Fruit fly (Drosophila melanogaster) whole organism, embryonic: ENCODE measurements around the gene Shawn.

Source experiments
- CG10543 ChIP-seq: fragments of 200-800 bp; sonication (Bioruptor generic); optimal IDR thresholded peaks from 3 replicates; lab custom pipeline; 2017; ENCODE audit warnings: missing biosample characterization, mild to moderate bottlenecking, missing genetic modification characterization, moderate library complexity
- CG11085 ChIP-seq: fragments of 200-800 bp; sonication (Bioruptor generic); IDR thresholded peaks from 2 replicates; pipeline ENCODE4 v1.3.6; 2022; ENCODE audit warnings: missing biosample characterization, missing genetic modification characterization
- CG12299 ChIP-seq: fragments of 200-800 bp; sonication (Bioruptor generic); optimal IDR thresholded peaks from 2 replicates; lab custom pipeline; 2018; ENCODE audit warnings: missing biosample characterization, mild to moderate bottlenecking, missing genetic modification characterization
- CG14860 ChIP-seq: fragments of 200-800 bp; sonication (Bioruptor generic); IDR thresholded peaks from 3 replicates; pipeline ENCODE4 v1.3.6; 2022; ENCODE audit warnings: missing biosample characterization, missing genetic modification characterization; ENCODE audit not compliant: partially characterized antibody
- CG2116 ChIP-seq: fragments of 200-800 bp; sonication (Bioruptor generic); optimal IDR thresholded peaks from 3 replicates; lab custom pipeline; 2018; ENCODE audit warnings: missing biosample characterization, mild to moderate bottlenecking, missing genetic modification characterization
- CG2129 ChIP-seq: fragments of 200-800 bp; sonication (Bioruptor generic); IDR thresholded peaks from 2 replicates; pipeline ENCODE4 v1.3.6; 2022; ENCODE audit warnings: missing biosample characterization, missing genetic modification characterization; ENCODE audit not compliant: partially characterized antibody
- CG2678 ChIP-seq: fragments of 200-800 bp; sonication (Bioruptor generic); optimal IDR thresholded peaks from 3 replicates; lab custom pipeline; 2019; ENCODE audit warnings: missing biosample characterization, mild to moderate bottlenecking, missing genetic modification characterization, moderate library complexity
- CG2875 ChIP-seq: fragments of 200-800 bp; sonication (Bioruptor generic); optimal IDR thresholded peaks from 2 replicates; lab custom pipeline; 2017; ENCODE audit warnings: missing biosample characterization, mild to moderate bottlenecking, missing genetic modification characterization, missing genetic modification reagents
- CG31365 ChIP-seq: fragments of 200-800 bp; sonication (Bioruptor generic); optimal IDR thresholded peaks from 2 replicates; lab custom pipeline; 2018; ENCODE audit warnings: missing biosample characterization, mild to moderate bottlenecking, missing genetic modification characterization
- CG3163 ChIP-seq: fragments of 200-800 bp; sonication (Bioruptor generic); optimal IDR thresholded peaks from 3 replicates; lab custom pipeline; 2016; ENCODE audit warnings: missing biosample characterization, missing genetic modification characterization
- CG3407 ChIP-seq: fragments of 200-800 bp; sonication (Bioruptor generic); optimal IDR thresholded peaks from 2 replicates; lab custom pipeline; 2018; ENCODE audit warnings: missing biosample characterization, mild to moderate bottlenecking, missing genetic modification characterization
- CG4360 ChIP-seq: fragments of 200-800 bp; sonication (Bioruptor generic); IDR thresholded peaks from 2 replicates; pipeline ENCODE4 v1.3.6; 2022; ENCODE audit warnings: missing biosample characterization, missing genetic modification characterization
- CG4424 ChIP-seq: fragments of 200-800 bp; sonication (Bioruptor generic); optimal IDR thresholded peaks from 3 replicates; lab custom pipeline; 2016; ENCODE audit warnings: missing biosample characterization, missing genetic modification characterization
- CG4730 ChIP-seq: fragments of 200-800 bp; sonication (Bioruptor generic); IDR thresholded peaks from 2 replicates; pipeline ENCODE4 v1.3.6; 2022; ENCODE audit warnings: missing biosample characterization, missing genetic modification characterization
- CG6254 ChIP-seq: fragments of 200-800 bp; sonication (Bioruptor generic); optimal IDR thresholded peaks from 3 replicates; lab custom pipeline; 2017; ENCODE audit warnings: mild to moderate bottlenecking, missing biosample characterization, missing genetic modification reagents, missing genetic modification characterization
- CG7786 ChIP-seq: fragments of 200-800 bp; sonication (Bioruptor generic); optimal IDR thresholded peaks from 2 replicates; lab custom pipeline; 2016; ENCODE audit warnings: missing biosample characterization, missing genetic modification characterization
- CG9876 ChIP-seq: fragments of 200-800 bp; sonication (Bioruptor generic); optimal IDR thresholded peaks from 2 replicates; lab custom pipeline; 2016; ENCODE audit warnings: missing biosample characterization, missing genetic modification characterization
- CHES-1-like ChIP-seq: fragments of 200-800 bp; sonication (Bioruptor generic); optimal IDR thresholded peaks from 2 replicates; lab custom pipeline; 2016; ENCODE audit warnings: missing biosample characterization, missing genetic modification characterization
- Chrac-16 ChIP-seq: fragments of 200-800 bp; sonication (Bioruptor generic); optimal IDR thresholded peaks from 3 replicates; lab custom pipeline; 2016; ENCODE audit warnings: missing biosample characterization, missing genetic modification characterization
- D ChIP-seq, 2 experiments: fragments of 200-800 bp in 1 of 2; fragments of >200 bp in 1 of 2; sonication (Bioruptor generic) in 1 of 2; optimal IDR thresholded peaks; 2 replicates in 1 of 2; 3 replicates in 1 of 2; lab custom pipeline; 2017; ENCODE audit warnings: mild to moderate bottlenecking in 1 of 2, missing biosample characterization in 1 of 2, missing genetic modification characterization in 1 of 2, missing genetic modification reagents in 1 of 2
- Deaf1 ChIP-seq: fragments of 200-800 bp; optimal IDR thresholded peaks from 3 replicates; lab custom pipeline; 2019; ENCODE audit warnings: missing biosample characterization, mild to moderate bottlenecking, missing genetic modification characterization, moderate library complexity
- Elba2 ChIP-seq: fragments of 200-800 bp; sonication (Bioruptor generic); optimal IDR thresholded peaks from 3 replicates; lab custom pipeline; 2016; ENCODE audit warnings: missing biosample characterization, missing genetic modification characterization
- Gsc ChIP-seq: fragments of 200-800 bp; sonication (Bioruptor generic); IDR thresholded peaks from 2 replicates; pipeline ENCODE4 v1.3.6; 2022; ENCODE audit warnings: missing biosample characterization, missing genetic modification characterization
- H2.0 ChIP-seq: fragments of 200-800 bp; sonication (Bioruptor generic); IDR thresholded peaks from 2 replicates; pipeline ENCODE4 v1.3.6; 2022; ENCODE audit warnings: missing biosample characterization, missing genetic modification characterization
- HmgD ChIP-seq: fragments of 200-800 bp; sonication (Bioruptor generic); optimal IDR thresholded peaks from 3 replicates; lab custom pipeline; 2016; ENCODE audit warnings: missing biosample characterization, missing genetic modification characterization
- Hsf ChIP-seq: fragments of 200-800 bp; sonication (Bioruptor generic); optimal IDR thresholded peaks from 3 replicates; lab custom pipeline; 2016; ENCODE audit warnings: missing biosample characterization, missing genetic modification characterization
- Med ChIP-seq: fragments of 200-800 bp; sonication (Bioruptor generic); peaks from one replicate; lab custom pipeline; 2016; ENCODE audit warnings: missing biosample characterization, missing genetic modification characterization, mild to moderate bottlenecking, inconsistent platforms, moderate library complexity
- Mes4 ChIP-seq: fragments of 200-800 bp; sonication (Bioruptor generic); optimal IDR thresholded peaks from 2 replicates; lab custom pipeline; 2016; ENCODE audit warnings: missing biosample characterization, missing genetic modification characterization
- Six4 ChIP-seq: fragments of 200-800 bp; sonication (Bioruptor generic); optimal IDR thresholded peaks from 2 replicates; lab custom pipeline; 2016; ENCODE audit warnings: missing biosample characterization, missing genetic modification characterization
- Sry-δ ChIP-seq: fragments of 200-800 bp; sonication (Bioruptor generic); optimal IDR thresholded peaks from 2 replicates; lab custom pipeline; 2016; ENCODE audit warnings: missing biosample characterization, missing genetic modification characterization
- ato ChIP-seq: fragments of 200-800 bp; sonication (Bioruptor generic); IDR thresholded peaks from 2 replicates; pipeline ENCODE4 v1.3.6; 2022; ENCODE audit warnings: missing biosample characterization, missing genetic modification characterization; ENCODE audit not compliant: partially characterized antibody
- bigmax ChIP-seq: fragments of 200-800 bp; sonication (Bioruptor generic); optimal IDR thresholded peaks from 2 replicates; lab custom pipeline; 2018; ENCODE audit warnings: missing biosample characterization, mild to moderate bottlenecking, missing genetic modification characterization
- cas ChIP-seq: fragments of 200-800 bp; sonication (Bioruptor generic); IDR thresholded peaks from 2 replicates; pipeline ENCODE4 v1.3.6; 2022; ENCODE audit warnings: missing biosample characterization, missing genetic modification characterization
- dmrt99B ChIP-seq: fragments of 200-800 bp; sonication (Bioruptor generic); optimal IDR thresholded peaks from 2 replicates; lab custom pipeline; 2018; ENCODE audit warnings: missing biosample characterization, mild to moderate bottlenecking, missing genetic modification characterization, moderate library complexity
- en ChIP-seq: fragments of 200-800 bp; sonication (Bioruptor generic); optimal IDR thresholded peaks from 2 replicates; lab custom pipeline; 2016; ENCODE audit warnings: missing biosample characterization, missing genetic modification characterization
- fd3F ChIP-seq: fragments of 200-800 bp; sonication (Bioruptor generic); optimal IDR thresholded peaks from 2 replicates; lab custom pipeline; 2018; ENCODE audit warnings: missing biosample characterization, mild to moderate bottlenecking, missing genetic modification characterization, moderate library complexity
- inv ChIP-seq: fragments of 200-800 bp; sonication (Bioruptor generic); IDR thresholded peaks from 2 replicates; pipeline ENCODE4 v1.3.6; 2022; ENCODE audit warnings: missing biosample characterization, missing genetic modification characterization; ENCODE audit not compliant: partially characterized antibody
- ken ChIP-seq: fragments of 200-800 bp; sonication (Bioruptor generic); IDR thresholded peaks from 3 replicates; pipeline ENCODE4 v1.3.6; 2022; ENCODE audit warnings: missing biosample characterization, missing genetic modification characterization
- klu ChIP-seq: fragments of 200-800 bp; sonication (Bioruptor generic); IDR thresholded peaks from 2 replicates; pipeline ENCODE4 v1.3.6; 2022; ENCODE audit warnings: missing biosample characterization, missing genetic modification characterization
- mam ChIP-seq: fragments of 200-800 bp; sonication (Bioruptor generic); optimal IDR thresholded peaks from 3 replicates; lab custom pipeline; 2016; ENCODE audit warnings: missing biosample characterization, missing genetic modification characterization
- onecut ChIP-seq: fragments of 200-800 bp; sonication (Bioruptor generic); IDR thresholded peaks from 2 replicates; pipeline ENCODE4 v1.3.6; 2022; ENCODE audit warnings: missing biosample characterization, missing genetic modification characterization
- org-1 ChIP-seq: fragments of 200-800 bp; sonication (Bioruptor generic); optimal IDR thresholded peaks from 2 replicates; lab custom pipeline; 2017; ENCODE audit warnings: missing biosample characterization, missing genetic modification characterization
- scrt ChIP-seq: fragments of 200-800 bp; sonication (Bioruptor generic); optimal IDR thresholded peaks from 2 replicates; lab custom pipeline; 2018; ENCODE audit warnings: missing biosample characterization, mild to moderate bottlenecking, missing genetic modification characterization, moderate library complexity
- sima ChIP-seq: fragments of 200-800 bp; sonication (Bioruptor generic); optimal IDR thresholded peaks from 2 replicates; lab custom pipeline; 2016; ENCODE audit warnings: missing biosample characterization, missing genetic modification characterization
- slp2 ChIP-seq: fragments of 200-800 bp; sonication (Bioruptor generic); optimal IDR thresholded peaks from 2 replicates; lab custom pipeline; 2016; ENCODE audit warnings: missing biosample characterization, missing genetic modification characterization
- sqz ChIP-seq: fragments of 200-800 bp; sonication (Bioruptor generic); optimal IDR thresholded peaks from 3 replicates; lab custom pipeline; 2018; ENCODE audit warnings: missing biosample characterization, mild to moderate bottlenecking, missing genetic modification characterization
- unc-4 ChIP-seq: fragments of 200-800 bp; sonication (Bioruptor generic); IDR thresholded peaks from 2 replicates; pipeline ENCODE4 v1.3.6; 2022; ENCODE audit warnings: missing biosample characterization, missing genetic modification characterization; ENCODE audit not compliant: partially characterized antibody
- wek ChIP-seq: fragments of 200-800 bp; sonication (Bioruptor generic); optimal IDR thresholded peaks from 3 replicates; lab custom pipeline; 2018; ENCODE audit warnings: missing biosample characterization, mild to moderate bottlenecking, missing genetic modification characterization, moderate library complexity
- wor ChIP-seq: fragments of 200-800 bp; sonication (Bioruptor generic); IDR thresholded peaks from 2 replicates; pipeline ENCODE4 v1.3.6; 2022; ENCODE audit warnings: missing biosample characterization, missing genetic modification characterization
- zen2 ChIP-seq: fragments of 200-800 bp; sonication (Bioruptor generic); IDR thresholded peaks from 3 replicates; pipeline ENCODE4 v1.3.6; 2022; ENCODE audit warnings: missing biosample characterization, missing genetic modification characterization; ENCODE audit not compliant: partially characterized antibody

Gene Shawn

dm6 chrX:19662583-19663195 is 51.4 kb downstream of the Shawn start (continued):
- TF ChIP-seq CG3407 (GFP tag; lab: Kevin White, UChicago) = no peak
- TF ChIP-seq CG6254 (GFP tag; lab: Kevin White, UChicago) = no peak
- TF ChIP-seq CG2678 (tag; lab: Kevin White, UChicago) = no peak
- TF ChIP-seq H2.0 (GFP tag; lab: Robert Waterston, UW) = no peak
- no peak for TF ChIP-seq D (optimal IDR thresholded peaks at IDR 0.05; lab: Kevin White, UChicago)
- TF ChIP-seq D (GFP tag; optimal IDR thresholded peaks at IDR 0.05; lab: Kevin White, UChicago) = no peak
- TF ChIP-seq CG2129 (GFP tag; lab: Robert Waterston, UW) = no peak
- TF ChIP-seq Deaf1 (tag; lab: Kevin White, UChicago) = peak; percentile 74
- no peak for TF ChIP-seq klu (GFP tag; lab: Robert Waterston, UW)
- no peak for TF ChIP-seq CG4424 (GFP tag; lab: Kevin White, UChicago)
- TF ChIP-seq ato (GFP tag; lab: Robert Waterston, UW) = no peak
- TF ChIP-seq CHES-1-like (GFP tag; lab: Kevin White, UChicago) = no peak
- TF ChIP-seq sima (GFP tag; lab: Kevin White, UChicago) = no peak
- no peak for TF ChIP-seq Mes4 (GFP tag; lab: Kevin White, UChicago)
- TF ChIP-seq CG3163 (GFP tag; lab: Kevin White, UChicago) = no peak
- TF ChIP-seq en (GFP tag; lab: Kevin White, UChicago) = no peak
- TF ChIP-seq Sry-δ = no peak
- TF ChIP-seq onecut (GFP tag; lab: Robert Waterston, UW) = 0 out of 2 replicates have a peak, but pooled peaks have one; percentile 9
- TF ChIP-seq CG4360 (GFP tag; lab: Robert Waterston, UW) = no peak
- no peak for TF ChIP-seq scrt (GFP tag; lab: Kevin White, UChicago)
- TF ChIP-seq slp2 = no peak
- 0 out of 2 replicates have a peak, but pooled peaks have one; percentile 32 for TF ChIP-seq cas
- TF ChIP-seq CG14860 (GFP tag; lab: Robert Waterston, UW) = no peak
- TF ChIP-seq dmrt99B (tag; lab: Kevin White, UChicago) = no peak
- TF ChIP-seq CG12299 (tag; lab: Kevin White, UChicago) = no peak
- TF ChIP-seq wek (GFP tag; lab: Kevin White, UChicago) = no peak
- no peak for TF ChIP-seq CG9876
- TF ChIP-seq mam = no peak
- no peak for TF ChIP-seq Six4 (GFP tag; lab: Kevin White, UChicago)
- TF ChIP-seq CG2875 (GFP tag; lab: Kevin White, UChicago) = no peak
- no peak for TF ChIP-seq CG4730 (GFP tag; lab: Robert Waterston, UW)
- no peak for TF ChIP-seq Elba2 (GFP tag; lab: Kevin White, UChicago)
- TF ChIP-seq wor (GFP tag; lab: Robert Waterston, UW) = no peak
- TF ChIP-seq org-1 = no peak
- TF ChIP-seq HmgD (GFP tag; lab: Kevin White, UChicago) = no peak
- TF ChIP-seq Chrac-16 (GFP tag; lab: Kevin White, UChicago) = no peak
- no peak for TF ChIP-seq CG11085 (GFP tag; lab: Robert Waterston, UW)
- no peak for TF ChIP-seq sqz (GFP tag; lab: Kevin White, UChicago)
- TF ChIP-seq fd3F = no peak
- no peak for TF ChIP-seq inv (GFP tag; lab: Robert Waterston, UW)
- TF ChIP-seq bigmax (GFP tag; lab: Kevin White, UChicago) = no peak
- no peak for TF ChIP-seq Gsc
- TF ChIP-seq unc-4 (GFP tag; lab: Robert Waterston, UW) = peak; percentile 40; the same call in 1 of the 2 replicates
- no peak for TF ChIP-seq CG31365 (tag; lab: Kevin White, UChicago)
- no peak for TF ChIP-seq CG7786 (GFP tag; lab: Kevin White, UChicago)
- TF ChIP-seq ken = no peak
- TF ChIP-seq zen2 (GFP tag; lab: Robert Waterston, UW) = no peak
- no peak for TF ChIP-seq CG10543 (GFP tag; lab: Kevin White, UChicago)
- TF ChIP-seq Med (GFP tag; lab: Kevin White, UChicago) = peak; percentile 43
- TF ChIP-seq CG2116 (GFP tag; lab: Kevin White, UChicago) = no peak
- TF ChIP-seq Hsf (GFP tag; lab: Kevin White, UChicago) = no peak
